Worm (Caenorhabditis elegans) whole organism, L1 larva: ENCODE data around the gene F21C10.9.

ENCODE experiments used
- C34B4.2 ChIP-seq: sonication (generic microtip); optimal IDR thresholded peaks from 2 replicates; lab custom pipeline; 2017; ENCODE audit warnings: mild to moderate bottlenecking, missing genetic modification characterization, missing compliant biosample characterization
- F16B12.6 ChIP-seq: fragments of 150-350 bp; optimal IDR thresholded peaks from 2 replicates; lab custom pipeline; 2014; ENCODE audit warnings: missing biosample characterization, missing genetic modification characterization
- alr-1 ChIP-seq: fragments of 200-800 bp; sonication (Bioruptor generic); optimal IDR thresholded peaks from 2 replicates; lab custom pipeline; 2018; ENCODE audit warnings: borderline replicate concordance, mild to moderate bottlenecking, missing genetic modification characterization, missing compliant biosample characterization
- blmp-1 ChIP-seq: fragments of 150-350 bp; optimal IDR thresholded peaks from 2 replicates; lab custom pipeline; 2014; ENCODE audit warnings: missing biosample characterization, missing genetic modification characterization
- ces-1 ChIP-seq: fragments of 150-350 bp; optimal IDR thresholded peaks from 2 replicates; lab custom pipeline; 2014; ENCODE audit warnings: missing biosample characterization, missing genetic modification reagents, missing genetic modification characterization
- dsc-1 ChIP-seq: sonication (generic microtip); optimal IDR thresholded peaks from 2 replicates; lab custom pipeline; 2016; ENCODE audit warnings: mild to moderate bottlenecking, missing genetic modification characterization, missing compliant biosample characterization
- efl-1 ChIP-seq, 4 experiments: fragments of 150-350 bp; optimal IDR thresholded peaks in 3 of 4; peaks in 1 of 4; 1 replicate in 1 of 4; 2 replicates in 3 of 4; lab custom pipeline; 2014; ENCODE audit warnings: missing biosample characterization in 2 of 4, missing genetic modification characterization in 2 of 4, missing genetic modification reagents in 2 of 4
- efl-3 ChIP-seq: fragments of 200-800 bp; sonication (Bioruptor generic); optimal IDR thresholded peaks from 2 replicates; lab custom pipeline; 2018; ENCODE audit warnings: mild to moderate bottlenecking, missing genetic modification characterization, missing compliant biosample characterization
- egl-27 ChIP-seq, 2 experiments: fragments of 150-350 bp in 1 of 2; sonication (generic microtip); optimal IDR thresholded peaks; 3 replicates each; lab custom pipeline; 2017 to 2018; ENCODE audit warnings: missing biosample characterization in 2 of 2, missing genetic modification characterization in 2 of 2, missing genetic modification reagents in 2 of 2
- fkh-10 ChIP-seq: sonication (generic microtip); optimal IDR thresholded peaks from 2 replicates; lab custom pipeline; 2017; ENCODE audit warnings: missing biosample characterization, missing genetic modification reagents, missing genetic modification characterization
- fkh-8 ChIP-seq: sonication (generic microtip); optimal IDR thresholded peaks from 2 replicates; lab custom pipeline; 2016; ENCODE audit warnings: mild to moderate bottlenecking, missing genetic modification characterization, missing compliant biosample characterization
- fos-1 ChIP-seq: fragments of 150-350 bp; optimal IDR thresholded peaks from 2 replicates; lab custom pipeline; 2014; ENCODE audit warnings: missing biosample characterization, missing genetic modification characterization
- grh-1 ChIP-seq: fragments of 200-800 bp; sonication (Bioruptor generic); IDR thresholded peaks from 2 replicates; pipeline ENCODE4 v1.3.6; 2022; ENCODE audit warnings: missing genetic modification reagents, missing genetic modification characterization, missing compliant biosample characterization
- hlh-4 ChIP-seq: sonication (generic microtip); optimal IDR thresholded peaks from 2 replicates; lab custom pipeline; 2016; ENCODE audit warnings: mild to moderate bottlenecking, missing genetic modification characterization, missing compliant biosample characterization
- lin-13 ChIP-seq: fragments of 150-350 bp; optimal IDR thresholded peaks from 2 replicates; lab custom pipeline; 2014; ENCODE audit warnings: missing biosample characterization, missing genetic modification reagents, missing genetic modification characterization
- lir-3 ChIP-seq: sonication (generic microtip); optimal IDR thresholded peaks from 2 replicates; lab custom pipeline; 2016; ENCODE audit warnings: mild to moderate bottlenecking, missing genetic modification characterization, moderate library complexity, missing compliant biosample characterization; ENCODE audit not compliant: poor library complexity
- mef-2 ChIP-seq: fragments of 150-350 bp; optimal IDR thresholded peaks from 2 replicates; lab custom pipeline; 2014; ENCODE audit warnings: missing biosample characterization, missing genetic modification characterization
- nhr-19 ChIP-seq: fragments of 200-800 bp; sonication (Bioruptor generic); conservative IDR thresholded peaks from 2 replicates; pipeline ENCODE4 v1.3.6; 2022; ENCODE audit warnings: missing genetic modification characterization, missing compliant biosample characterization
- nhr-20 ChIP-seq: sonication (generic microtip); optimal IDR thresholded peaks from 2 replicates; lab custom pipeline; 2016; ENCODE audit warnings: mild to moderate bottlenecking, missing genetic modification characterization, missing compliant biosample characterization
- nhr-237 ChIP-seq: fragments of 150-350 bp; optimal IDR thresholded peaks from 2 replicates; lab custom pipeline; 2014; ENCODE audit warnings: missing biosample characterization, missing genetic modification characterization
- nhr-28 ChIP-seq: fragments of 150-350 bp; optimal IDR thresholded peaks from 2 replicates; lab custom pipeline; 2014; ENCODE audit warnings: missing biosample characterization, missing genetic modification characterization
- nhr-84 ChIP-seq: sonication (generic microtip); optimal IDR thresholded peaks from 2 replicates; lab custom pipeline; 2017; ENCODE audit warnings: missing biosample characterization, missing genetic modification characterization
- nhr-85 ChIP-seq: sonication (generic microtip); peaks from one replicate; lab custom pipeline; 2016; ENCODE audit warnings: missing genetic modification characterization, inconsistent platforms, missing compliant biosample characterization
- pag-3 ChIP-seq: sonication (generic microtip); optimal IDR thresholded peaks from 2 replicates; lab custom pipeline; 2017; ENCODE audit warnings: missing genetic modification characterization, mild to moderate bottlenecking, missing compliant biosample characterization, antibody characterized with exemption, borderline replicate concordance; ENCODE audit not compliant: insufficient read depth
- pax-3 ChIP-seq: fragments of 200-800 bp; sonication (Bioruptor generic); optimal IDR thresholded peaks from 2 replicates; lab custom pipeline; 2018; ENCODE audit warnings: mild to moderate bottlenecking, missing genetic modification characterization, moderate library complexity, missing compliant biosample characterization
- sup-37 ChIP-seq: fragments of 200-800 bp; sonication (Bioruptor generic); optimal IDR thresholded peaks from 2 replicates; lab custom pipeline; 2018; ENCODE audit warnings: mild to moderate bottlenecking, missing genetic modification characterization, missing compliant biosample characterization
- swsn-7 ChIP-seq: sonication (generic microtip); optimal IDR thresholded peaks from 2 replicates; lab custom pipeline; 2016; ENCODE audit warnings: missing genetic modification characterization, missing compliant biosample characterization
- tlp-1 ChIP-seq: fragments of 150-350 bp; optimal IDR thresholded peaks from 2 replicates; lab custom pipeline; 2014; ENCODE audit warnings: missing biosample characterization, missing genetic modification characterization
- unc-130 ChIP-seq: fragments of 150-350 bp; optimal IDR thresholded peaks from 2 replicates; lab custom pipeline; 2017; ENCODE audit warnings: missing biosample characterization, missing genetic modification characterization, inconsistent platforms
- unc-62 ChIP-seq: fragments of 150-350 bp; optimal IDR thresholded peaks from 2 replicates; lab custom pipeline; 2014; ENCODE audit warnings: missing biosample characterization, missing genetic modification reagents, missing genetic modification characterization
- vab-15 ChIP-seq: sonication (generic microtip); optimal IDR thresholded peaks from 2 replicates; lab custom pipeline; 2017; ENCODE audit warnings: missing genotype, mild to moderate bottlenecking, missing genetic modification characterization, missing compliant biosample characterization
- xbp-1 ChIP-seq: sonication (generic microtip); optimal IDR thresholded peaks from 2 replicates; lab custom pipeline; 2016; ENCODE audit warnings: missing genetic modification characterization, missing compliant biosample characterization
- zag-1 ChIP-seq: fragments of 150-350 bp; optimal IDR thresholded peaks from 2 replicates; lab custom pipeline; 2014; ENCODE audit warnings: missing biosample characterization, missing genetic modification characterization
- ztf-11 ChIP-seq, 2 experiments: sonication (generic microtip); optimal IDR thresholded peaks; 2 replicates each; lab custom pipeline; 2016 to 2017; ENCODE audit warnings: missing genetic modification characterization in 2 of 2, missing biosample characterization in 1 of 2, missing compliant biosample characterization in 1 of 2
- ztf-4 ChIP-seq: fragments of 150-350 bp; optimal IDR thresholded peaks from 2 replicates; lab custom pipeline; 2014; ENCODE audit warnings: missing biosample characterization, missing genetic modification characterization

F21C10.9 gene

DNA sequence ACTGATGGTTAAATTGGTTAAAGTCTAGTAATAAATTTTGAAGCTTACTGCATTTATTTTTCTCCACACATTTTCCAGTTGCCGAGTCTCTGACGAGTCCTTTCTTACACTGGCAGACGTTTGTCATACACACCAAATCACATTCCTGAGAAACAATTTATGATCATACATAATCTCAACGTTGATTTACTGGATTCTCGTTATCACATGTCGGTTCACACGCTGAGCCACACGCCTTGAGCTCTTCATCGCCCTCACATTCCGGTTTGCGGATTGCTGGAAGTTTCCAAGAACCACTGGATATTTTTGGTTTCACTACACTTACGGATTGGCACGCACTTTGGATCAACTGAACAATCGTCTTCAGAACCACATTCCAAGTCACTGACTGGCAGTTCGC lies 42.9 kb downstream of the F21C10.9 start (continued):
- TF ChIP-seq nhr-237 (tag; lab: Kevin White, UChicago) (no peak), swsn-7 (tag; lab: Kevin White, UChicago) (no peak), alr-1 (tag; lab: Kevin White, UChicago) (no peak), efl-3 (GFP tag; lab: Kevin White, UChicago) (no peak), xbp-1 (tag; lab: Kevin White, UChicago) (no peak), egl-27 (tag; optimal IDR thresholded peaks at IDR 0.05; lab: Kevin White, UChicago) (no peak), sup-37 (GFP tag; lab: Kevin White, UChicago) (no peak), lin-13 (GFP tag; lab: Kevin White, UChicago) (no peak), fos-1 (tag; lab: Kevin White, UChicago) (no peak), fkh-8 (tag; lab: Kevin White, UChicago) (peak; percentile 83), C34B4.2 (tag; lab: Kevin White, UChicago) (no peak), blmp-1 (tag; lab: Kevin White, UChicago) (no peak), tlp-1 (tag; lab: Kevin White, UChicago) (no peak), pax-3 (tag; lab: Kevin White, UChicago) (peak; percentile 8), vab-15 (tag; lab: Kevin White, UChicago) (no peak), mef-2 (tag; lab: Kevin White, UChicago) (no peak), nhr-85 (no peak), nhr-20 (tag; lab: Kevin White, UChicago) (no peak), ztf-11 (tag; optimal IDR thresholded peaks at IDR 0.05; lab: Kevin White, UChicago) (no peak), dsc-1 (tag; lab: Kevin White, UChicago) (peak; percentile 48), zag-1 (no peak), hlh-4 (tag; lab: Kevin White, UChicago) (no peak), pag-3 (tag; lab: Kevin White, UChicago) (no peak), F16B12.6 (tag; lab: Kevin White, UChicago) (no peak)

DNA sequence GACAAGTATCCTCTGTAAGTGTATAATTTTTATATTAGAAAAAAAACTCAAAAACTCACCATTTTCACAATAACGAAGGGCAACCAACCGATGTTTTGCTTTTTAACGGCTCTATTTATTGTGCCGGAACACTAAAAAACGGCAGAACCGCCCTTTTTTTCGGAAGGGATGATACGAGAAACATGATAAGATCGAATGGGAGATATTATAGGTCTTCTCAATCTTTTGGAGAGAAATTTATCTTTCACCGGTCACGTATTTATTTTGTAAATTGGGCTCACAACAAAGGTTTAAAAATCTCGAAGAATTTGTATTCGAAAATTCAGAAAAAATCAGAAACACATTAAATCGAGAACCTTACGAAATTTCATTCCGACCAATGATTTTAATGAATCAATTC lies 43.7 kb downstream of the F21C10.9 start, which contains the start of gene swm-1:
swm-1 (minus strand) TSS at position 101 of the 400 bp plus-strand sequence.
- TF ChIP-seq ztf-4 (tag; lab: Kevin White, UChicago), result no peak
- TF ChIP-seq xbp-1 (tag; lab: Kevin White, UChicago), result no peak

DNA sequence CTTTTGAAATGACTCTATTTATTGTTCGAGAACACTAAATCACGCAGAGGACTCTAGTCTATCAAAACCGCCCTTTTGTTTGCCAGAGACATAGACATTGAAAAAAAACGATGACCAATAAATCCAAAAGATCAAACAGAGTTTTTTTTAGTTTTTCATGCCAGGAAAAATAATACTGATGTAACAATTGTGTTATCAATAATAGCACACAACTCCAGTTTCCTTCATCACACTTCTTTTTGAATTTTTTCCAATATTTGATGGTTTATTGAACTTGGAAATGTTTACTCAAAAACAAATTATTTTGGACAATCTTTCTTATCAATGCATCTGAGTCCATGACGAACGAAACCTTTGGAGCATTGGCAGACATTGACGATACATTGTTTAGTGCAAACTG lies 44.5 kb downstream of the F21C10.9 start, which contains the start of gene C25E10.8:
C25E10.8 (minus strand) TSS at position 101 of the 400 bp plus-strand sequence.
- TF ChIP-seq lir-3 (no peak), sup-37 (GFP tag; lab: Kevin White, UChicago) (no peak), nhr-19 (GFP tag; lab: Robert Waterston, UW) (no peak), nhr-84 (no peak), grh-1 (GFP tag; lab: Robert Waterston, UW) (no peak), xbp-1 (tag; lab: Kevin White, UChicago) (no peak), fkh-10 (GFP tag; lab: Kevin White, UChicago) (no peak), ces-1 (GFP tag; lab: Kevin White, UChicago) (no peak), pag-3 (tag; lab: Kevin White, UChicago) (no peak)

DNA sequence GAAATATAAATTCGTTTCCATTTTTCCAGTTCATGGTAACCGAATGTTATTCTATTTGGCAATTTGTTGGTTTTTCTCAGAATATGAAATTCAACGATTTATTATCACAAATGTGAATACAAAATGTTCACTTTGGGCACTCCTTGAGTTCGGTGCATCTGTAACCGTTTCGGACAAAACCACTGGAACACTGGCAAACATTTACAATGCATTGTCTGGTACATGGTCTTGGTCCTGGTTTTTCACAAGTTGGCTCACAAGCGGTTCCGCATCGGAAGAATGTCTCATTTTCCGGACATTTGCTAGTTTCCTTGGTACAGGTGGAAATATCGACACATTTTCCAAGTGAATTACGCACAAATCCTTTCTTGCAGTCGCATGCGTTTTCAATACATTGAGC lies 45.3 kb downstream of the F21C10.9 start:
- peak; percentile 70 for TF ChIP-seq hlh-4 (tag; lab: Kevin White, UChicago)
- TF ChIP-seq unc-62, result no peak
- no peak for TF ChIP-seq unc-130 (tag; lab: Kevin White, UChicago)

DNA sequence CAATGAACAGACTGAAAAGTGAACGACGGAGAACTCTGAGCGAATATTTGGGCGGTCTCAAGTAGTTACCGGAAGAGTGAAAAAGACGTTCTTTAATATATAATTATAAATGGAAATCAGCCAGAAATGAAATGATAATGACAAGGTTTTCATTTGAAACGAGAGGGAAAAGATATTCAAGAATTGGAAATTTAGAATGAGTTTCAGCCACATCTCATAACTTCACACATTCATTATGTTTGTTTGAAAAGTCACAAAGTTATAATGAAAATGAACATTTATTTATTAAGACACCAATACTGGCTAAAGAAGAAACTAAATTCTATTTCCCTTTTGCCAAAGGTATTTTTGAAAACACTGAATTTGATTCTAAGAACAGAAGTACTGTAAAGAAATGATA lies 47.4 kb downstream of the F21C10.9 start, which contains the start of gene C25E10.7:
C25E10.7 (minus strand) TSS at position 101 of the 400 bp plus-strand sequence.
- TF ChIP-seq nhr-28 (tag; lab: Kevin White, UChicago) (no peak), efl-1 (optimal IDR thresholded peaks at IDR 0.05; lab: Kevin White, UChicago) (no peak), efl-1 (GFP tag; optimal IDR thresholded peaks at IDR 0.05 in 1 of 2; lab: Kevin White, UChicago) (peak in 1 of 2 experiments; percentile 40)
